Fruit fly (Drosophila melanogaster): ENCODE results near the gene CG14416.

DNA sequence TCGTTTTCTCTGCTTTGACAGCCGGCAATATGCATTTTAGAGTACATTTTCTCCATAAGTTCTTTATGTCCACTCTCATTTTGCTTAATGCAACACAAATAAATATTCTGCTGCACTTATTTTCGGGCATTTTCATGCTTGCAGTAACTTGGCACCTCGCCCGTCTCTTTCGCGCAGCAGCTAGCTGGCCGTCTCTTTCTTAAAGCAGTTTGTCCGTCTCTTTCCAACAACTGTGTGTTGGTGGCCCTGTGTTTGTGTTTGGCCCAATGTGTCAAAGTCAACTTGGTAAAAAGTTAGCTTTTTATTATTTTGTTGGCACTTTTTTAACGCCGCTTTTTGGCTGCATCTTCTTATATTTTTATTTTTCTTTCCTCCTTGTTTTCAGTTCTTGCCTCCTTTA is 4.4 kb upstream of the CG14416 start:
- no peak for TF ChIP-seq CG9932 (GFP tag; IDR thresholded peaks at IDR 0.05)
- no peak for TF ChIP-seq MESR4 (GFP tag; optimal IDR thresholded peaks at IDR 0.05)
- no peak for TF ChIP-seq slou (GFP tag; optimal IDR thresholded peaks at IDR 0.05)
- TF ChIP-seq CG2199 (GFP tag; IDR thresholded peaks at IDR 0.05) = no peak
- no peak for TF ChIP-seq trem (tag; optimal IDR thresholded peaks at IDR 0.05)
- no peak for TF ChIP-seq CG7928 (GFP tag; optimal IDR thresholded peaks at IDR 0.05)
